Worm (Caenorhabditis elegans): ENCODE measurements around the gene W06H8.2.

DNA sequence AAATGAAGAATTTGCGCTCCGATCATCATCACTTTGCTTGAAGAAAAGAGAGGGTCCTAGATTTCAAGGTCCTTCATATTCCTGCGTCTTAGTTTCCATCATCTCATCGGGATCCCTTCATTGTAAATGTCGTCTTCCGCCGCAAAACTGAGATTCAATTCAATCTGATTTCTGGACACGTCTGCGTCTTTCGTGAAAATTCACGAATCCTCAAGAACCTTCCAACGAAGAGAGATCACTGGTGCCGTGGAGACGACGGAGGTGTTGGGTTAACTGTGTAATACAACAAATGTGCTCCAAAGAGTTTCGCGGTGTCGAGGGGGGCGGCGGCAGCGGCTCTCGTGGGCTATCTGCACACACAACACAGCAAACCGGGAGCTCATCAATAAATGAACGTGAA is 2.5 kb upstream of the W06H8.2 start:
- TF ChIP-seq pqm-1 (tag; optimal IDR thresholded peaks at IDR 0.05) = no peak
- TF ChIP-seq pros-1 (tag; optimal IDR thresholded peaks at IDR 0.05) = no peak
- TF ChIP-seq ets-4 (tag; optimal IDR thresholded peaks at IDR 0.05) = no peak
- TF ChIP-seq pag-3 (tag; optimal IDR thresholded peaks at IDR 0.05; ENCODE audit: borderline replicate concordance) = no peak
- no peak for TF ChIP-seq ama-1 (optimal IDR thresholded peaks at IDR 0.05)
- TF ChIP-seq ttx-3 (tag; optimal IDR thresholded peaks at IDR 0.05) = no peak
- no peak for TF ChIP-seq hlh-6 (tag; optimal IDR thresholded peaks at IDR 0.05)
- TF ChIP-seq unc-55 (GFP tag; optimal IDR thresholded peaks at IDR 0.05) = peak; percentile 91
- TF ChIP-seq hlh-30 (tag; optimal IDR thresholded peaks at IDR 0.05; ENCODE audit: insufficient read depth) = no peak
- no peak for TF ChIP-seq pha-4 (tag; optimal IDR thresholded peaks at IDR 0.05)

Measured in whole organism, late embryonic.